Worm (Caenorhabditis elegans): ENCODE data around the gene F55A11.6.

F55A11.6 gene

DNA sequence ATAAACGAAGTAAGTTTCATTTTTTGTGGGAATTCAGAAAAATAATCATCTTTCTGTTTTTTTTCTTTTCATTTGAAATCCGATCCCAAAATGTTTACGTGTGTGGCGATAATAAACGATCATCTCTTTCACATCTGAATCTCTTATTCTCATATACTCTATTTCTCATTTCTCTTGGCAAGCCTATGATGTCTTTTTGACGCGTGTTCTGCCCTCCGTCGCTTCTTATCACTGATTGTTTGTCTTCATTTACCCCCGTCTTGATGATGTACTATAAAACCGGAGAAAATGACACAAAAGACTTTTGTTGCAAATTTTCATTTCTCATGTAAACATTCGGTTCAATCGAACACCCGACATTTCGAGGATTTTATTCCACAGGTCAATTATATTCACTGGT lies 1.2 kb downstream of the F55A11.6 start:
- TF ChIP-seq lin-13 (GFP tag; optimal IDR thresholded peaks at IDR 0.05) (no peak), nhr-129 (tag; optimal IDR thresholded peaks at IDR 0.05) (peak; percentile 18), unc-62 (GFP tag; optimal IDR thresholded peaks at IDR 0.05) (no peak), ceh-82 (tag; optimal IDR thresholded peaks at IDR 0.05) (no peak), sma-9 (GFP tag; optimal IDR thresholded peaks at IDR 0.05) (peak; percentile 74), sma-9 (tag; optimal IDR thresholded peaks at IDR 0.05) (no peak), ceh-16 (tag; optimal IDR thresholded peaks at IDR 0.05) (no peak), dmd-4 (tag; optimal IDR thresholded peaks at IDR 0.05) (no peak), unc-39 (tag; optimal IDR thresholded peaks at IDR 0.05) (no peak), F13H6.1 (tag; optimal IDR thresholded peaks at IDR 0.05) (peak; percentile 27), nhr-11 (tag; optimal IDR thresholded peaks at IDR 0.05) (no peak), ama-1 (optimal IDR thresholded peaks at IDR 0.05) (no peak), blmp-1 (tag; optimal IDR thresholded peaks at IDR 0.05; ENCODE audit: insufficient read depth) (peak; percentile 15), mab-5 (tag; optimal IDR thresholded peaks at IDR 0.05) (no peak), lsy-2 (tag; optimal IDR thresholded peaks at IDR 0.05) (peak in 1 of 2 experiments; percentile 45), gmeb-1 (tag; optimal IDR thresholded peaks at IDR 0.05) (peak; percentile 27), ztf-1 (GFP tag; conservative IDR thresholded peaks at IDR 0.05) (no peak), sma-3 (GFP tag; optimal IDR thresholded peaks at IDR 0.05) (peak; percentile 11), lin-11 (tag; optimal IDR thresholded peaks at IDR 0.05) (no peak), nhr-25 (tag; optimal IDR thresholded peaks at IDR 0.05) (peak; percentile 25), nhr-21 (tag; optimal IDR thresholded peaks at IDR 0.05) (peak; percentile 11), crh-2 (tag; optimal IDR thresholded peaks at IDR 0.05) (peak; percentile 58), fos-1 (tag; optimal IDR thresholded peaks at IDR 0.05) (peak; percentile 81)

DNA sequence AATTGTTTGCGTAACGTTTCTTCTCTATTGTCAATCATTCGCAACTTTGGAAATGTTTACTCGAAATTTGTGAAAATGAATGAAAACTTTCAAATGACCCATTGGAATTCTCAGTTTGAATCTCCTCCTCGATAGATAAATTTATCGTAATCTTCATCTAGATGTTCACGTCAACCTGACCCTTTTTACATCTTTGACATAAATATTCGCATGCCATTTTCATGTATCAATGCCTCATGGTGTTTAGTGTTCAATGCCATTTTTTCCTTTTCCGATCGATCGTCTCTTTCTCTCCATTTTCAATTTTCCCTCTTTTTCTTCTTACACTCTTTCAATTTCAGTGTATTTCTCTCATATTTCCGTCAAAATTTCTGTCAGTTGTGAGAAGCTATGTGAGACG lies 2.7 kb downstream of the F55A11.6 start:
- TF ChIP-seq sma-9 (GFP tag; optimal IDR thresholded peaks at IDR 0.05) (peak; percentile 21), sma-9 (tag; optimal IDR thresholded peaks at IDR 0.05) (no peak), elt-1 (tag; optimal IDR thresholded peaks at IDR 0.05) (peak; percentile 57), nhr-25 (tag; optimal IDR thresholded peaks at IDR 0.05) (peak; percentile 13), ceh-16 (tag; optimal IDR thresholded peaks at IDR 0.05) (peak; percentile 68), nhr-11 (tag; optimal IDR thresholded peaks at IDR 0.05) (no peak)

ce11 chrV:11779810-11780209 lies 3.2 kb downstream of the F55A11.6 start:
- TF ChIP-seq lin-39 (tag; optimal IDR thresholded peaks at IDR 0.05) (no peak), ama-1 (optimal IDR thresholded peaks at IDR 0.05) (no peak), fos-1 (tag; optimal IDR thresholded peaks at IDR 0.05) (no peak), C34F6.9 (tag; optimal IDR thresholded peaks at IDR 0.05) (peak; percentile 46), elt-1 (tag; optimal IDR thresholded peaks at IDR 0.05) (no peak), unc-62 (GFP tag; optimal IDR thresholded peaks at IDR 0.05) (peak; percentile 45), elt-3 (tag; optimal IDR thresholded peaks at IDR 0.05) (no peak), ZK546.5 (tag; optimal IDR thresholded peaks at IDR 0.05) (no peak), nhr-129 (tag; optimal IDR thresholded peaks at IDR 0.05) (no peak), sma-9 (GFP tag; optimal IDR thresholded peaks at IDR 0.05) (peak; percentile 40), sma-9 (tag; optimal IDR thresholded peaks at IDR 0.05) (no peak), mbf-1 (tag; optimal IDR thresholded peaks at IDR 0.05) (no peak), nhr-25 (tag; optimal IDR thresholded peaks at IDR 0.05) (peak; percentile 21), Y55F3AM.14 (GFP tag; optimal IDR thresholded peaks at IDR 0.05) (no peak), crh-2 (tag; optimal IDR thresholded peaks at IDR 0.05) (peak; percentile 20), nhr-12 (tag; optimal IDR thresholded peaks at IDR 0.05) (no peak), skn-1 (tag; optimal IDR thresholded peaks at IDR 0.05) (no peak), ztf-11 (tag; optimal IDR thresholded peaks at IDR 0.05) (no peak)

DNA sequence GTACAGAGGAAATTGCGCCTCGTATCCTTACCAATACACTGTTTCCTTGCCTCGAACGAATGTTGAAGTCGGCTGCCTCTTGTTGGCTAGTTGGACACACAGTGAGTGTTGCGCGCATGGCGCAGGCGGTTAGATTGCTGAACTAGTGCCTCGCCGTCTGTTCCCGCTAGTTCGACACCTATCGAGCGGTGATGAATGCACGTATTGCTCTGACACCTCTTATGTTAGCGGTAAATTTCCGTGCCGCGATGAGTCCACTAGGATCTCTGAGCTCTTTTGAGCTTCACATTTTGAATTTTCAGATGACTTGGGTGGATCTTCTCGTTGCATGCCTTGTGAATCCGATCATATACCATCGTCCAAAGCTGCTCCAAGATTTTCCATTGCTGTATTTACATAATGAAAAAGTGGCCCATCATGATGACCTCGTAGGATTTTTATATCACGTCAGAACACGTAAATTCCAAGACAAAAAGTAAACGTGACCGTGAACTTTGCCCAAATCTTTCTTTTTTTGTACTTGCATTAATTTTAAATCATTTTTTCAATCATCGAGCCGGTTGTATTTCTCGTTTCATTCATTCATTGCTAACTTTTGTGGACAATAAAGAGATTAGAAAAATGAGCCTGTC lies 6.3 kb downstream of the F55A11.6 start, which contains the start of gene F55A11.11:
Gene F55A11.11 (plus strand): TSS at position 341 of the 632 bp plus-strand sequence.
- TF ChIP-seq Y55F3AM.14 (GFP tag; optimal IDR thresholded peaks at IDR 0.05) (peak; percentile 70), ceh-82 (tag; optimal IDR thresholded peaks at IDR 0.05) (peak; percentile 2), crh-2 (tag; optimal IDR thresholded peaks at IDR 0.05) (peak; percentile 63), snpc-4 (tag; optimal IDR thresholded peaks at IDR 0.05) (peak; percentile 16), gmeb-1 (tag; optimal IDR thresholded peaks at IDR 0.05) (peak; percentile 74), mdl-1 (tag; optimal IDR thresholded peaks at IDR 0.05) (peak; percentile 3 to 12), sma-9 (GFP tag; optimal IDR thresholded peaks at IDR 0.05) (peak; percentile 90), sma-9 (tag; optimal IDR thresholded peaks at IDR 0.05) (no peak), nhr-129 (tag; optimal IDR thresholded peaks at IDR 0.05) (peak; percentile 94), aly-2 (tag; optimal IDR thresholded peaks at IDR 0.05) (no peak), ZK546.5 (tag; optimal IDR thresholded peaks at IDR 0.05) (no peak), fos-1 (tag; optimal IDR thresholded peaks at IDR 0.05) (peak; percentile 74), ztf-11 (tag; optimal IDR thresholded peaks at IDR 0.05) (no peak), lin-11 (tag; optimal IDR thresholded peaks at IDR 0.05) (peak; percentile 88), ztf-1 (GFP tag; conservative IDR thresholded peaks at IDR 0.05) (no peak), nhr-237 (tag; optimal IDR thresholded peaks at IDR 0.05) (no peak), sma-3 (GFP tag; optimal IDR thresholded peaks at IDR 0.05) (peak; percentile 87), C34F6.9 (tag; optimal IDR thresholded peaks at IDR 0.05) (peak; percentile 59), mbf-1 (tag; optimal IDR thresholded peaks at IDR 0.05) (no peak), dmd-4 (tag; optimal IDR thresholded peaks at IDR 0.05) (no peak), blmp-1 (tag; optimal IDR thresholded peaks at IDR 0.05; ENCODE audit: insufficient read depth) (peak; percentile 67), mab-5 (tag; optimal IDR thresholded peaks at IDR 0.05) (no peak), nhr-25 (tag; optimal IDR thresholded peaks at IDR 0.05) (peak; percentile 48), zag-1 (tag; optimal IDR thresholded peaks at IDR 0.05) (no peak), R02D3.7 (tag; optimal IDR thresholded peaks at IDR 0.05) (no peak), lin-13 (GFP tag; optimal IDR thresholded peaks at IDR 0.05) (peak; percentile 45), ceh-16 (tag; optimal IDR thresholded peaks at IDR 0.05) (peak; percentile 33), alr-1 (tag; optimal IDR thresholded peaks at IDR 0.05) (no peak), lin-39 (tag; optimal IDR thresholded peaks at IDR 0.05) (no peak), unc-39 (tag; optimal IDR thresholded peaks at IDR 0.05) (no peak), egl-27 (tag; optimal IDR thresholded peaks at IDR 0.05) (peak; percentile 20), lsy-2 (tag; optimal IDR thresholded peaks at IDR 0.05) (peak; percentile 69 to 72), sem-4 (tag; optimal IDR thresholded peaks at IDR 0.05) (peak; percentile 40)

All from whole organism, L2 larva.